Fruit fly (Drosophila melanogaster) whole organism, pupa: ENCODE data around the gene CG33235.

Experiments
- CG10348 ChIP-seq: fragments of 200-800 bp; sonication (Bioruptor generic); IDR thresholded peaks from 2 replicates; pipeline ENCODE4 v1.3.6; 2022; ENCODE audit warnings: missing biosample characterization, missing genetic modification characterization
- CG12605 ChIP-seq: fragments of 200-800 bp; sonication (Bioruptor generic); IDR thresholded peaks from 2 replicates; pipeline ENCODE4 v1.3.6; 2022; ENCODE audit warnings: missing biosample characterization, missing genetic modification characterization
- CG13204 ChIP-seq: fragments of 200-800 bp; sonication (Bioruptor generic); optimal IDR thresholded peaks from 2 replicates; lab custom pipeline; 2018; ENCODE audit warnings: missing biosample characterization, mild to moderate bottlenecking, missing genetic modification characterization, moderate library complexity
- CG14655 ChIP-seq: fragments of 200-800 bp; sonication (Bioruptor generic); optimal IDR thresholded peaks from 3 replicates; lab custom pipeline; 2017; ENCODE audit warnings: mild to moderate bottlenecking, missing biosample characterization, missing genetic modification reagents, missing genetic modification characterization
- CG15710 ChIP-seq: fragments of 200-800 bp; sonication (Bioruptor generic); optimal IDR thresholded peaks from 2 replicates; lab custom pipeline; 2018; ENCODE audit warnings: missing biosample characterization, mild to moderate bottlenecking, missing genetic modification characterization, moderate library complexity
- CG17806 ChIP-seq: fragments of 200-800 bp; sonication (Bioruptor generic); optimal IDR thresholded peaks from 2 replicates; lab custom pipeline; 2018; ENCODE audit warnings: missing biosample characterization, mild to moderate bottlenecking, missing genetic modification characterization, moderate library complexity
- CG32121 ChIP-seq: fragments of 200-800 bp; sonication (Bioruptor generic); IDR thresholded peaks from 2 replicates; pipeline ENCODE4 v1.3.6; 2022; ENCODE audit warnings: missing biosample characterization, missing genetic modification characterization
- CG34367 ChIP-seq: fragments of 200-800 bp; sonication (Bioruptor generic); optimal IDR thresholded peaks from 2 replicates; lab custom pipeline; 2018; ENCODE audit warnings: missing biosample characterization, mild to moderate bottlenecking, missing genetic modification characterization
- CG4496 ChIP-seq: fragments of 200-800 bp; sonication (Bioruptor generic); IDR thresholded peaks from 3 replicates; pipeline ENCODE4 v1.3.6; 2022; ENCODE audit warnings: missing biosample characterization, missing genetic modification characterization
- CG8159 ChIP-seq: fragments of 200-800 bp; sonication (Bioruptor generic); optimal IDR thresholded peaks from 3 replicates; lab custom pipeline; 2018; ENCODE audit warnings: missing biosample characterization, mild to moderate bottlenecking, missing genetic modification characterization, moderate library complexity
- CG8301 ChIP-seq: fragments of 200-800 bp; sonication (Bioruptor generic); optimal IDR thresholded peaks from 2 replicates; lab custom pipeline; 2018; ENCODE audit warnings: missing biosample characterization, mild to moderate bottlenecking, missing genetic modification characterization
- CG9948 ChIP-seq: fragments of 200-800 bp; sonication (Bioruptor generic); optimal IDR thresholded peaks from 2 replicates; lab custom pipeline; 2018; ENCODE audit warnings: missing biosample characterization, mild to moderate bottlenecking, missing genetic modification characterization, moderate library complexity
- D1 ChIP-seq: fragments of 200-800 bp; sonication (Bioruptor generic); optimal IDR thresholded peaks from 2 replicates; lab custom pipeline; 2018; ENCODE audit warnings: missing biosample characterization, mild to moderate bottlenecking, missing genetic modification characterization, moderate library complexity
- EcR ChIP-seq: fragments of 200-800 bp; sonication (Bioruptor generic); optimal IDR thresholded peaks from 3 replicates; lab custom pipeline; 2019; ENCODE audit warnings: missing biosample characterization, missing genetic modification characterization, mild to moderate bottlenecking, moderate library complexity, missing genetic modification reagents
- Ets98B ChIP-seq: fragments of 200-800 bp; sonication (Bioruptor generic); IDR thresholded peaks from 2 replicates; pipeline ENCODE4 v1.3.6; 2022; ENCODE audit warnings: missing biosample characterization, missing genetic modification characterization
- Pif1A ChIP-seq: fragments of 200-800 bp; sonication (Bioruptor generic); optimal IDR thresholded peaks from 3 replicates; lab custom pipeline; 2016; ENCODE audit warnings: missing biosample characterization, missing genetic modification characterization
- Pif1B ChIP-seq: fragments of 200-800 bp; sonication (Bioruptor generic); optimal IDR thresholded peaks from 3 replicates; lab custom pipeline; 2016; ENCODE audit warnings: missing biosample characterization, missing genetic modification characterization
- Snoo ChIP-seq: fragments of 200-800 bp; sonication (Bioruptor generic); optimal IDR thresholded peaks from 3 replicates; lab custom pipeline; 2017; ENCODE audit warnings: missing biosample characterization, mild to moderate bottlenecking, missing genetic modification characterization, inconsistent platforms
- fd96Ca ChIP-seq: fragments of 200-800 bp; sonication (Bioruptor generic); IDR thresholded peaks from 3 replicates; pipeline ENCODE4 v1.3.6; 2022; ENCODE audit warnings: missing biosample characterization, missing genetic modification characterization
- gl ChIP-seq: fragments of 200-800 bp; sonication (Bioruptor generic); optimal IDR thresholded peaks from 2 replicates; lab custom pipeline; 2018; ENCODE audit warnings: missing biosample characterization, mild to moderate bottlenecking, missing genetic modification characterization
- rn ChIP-seq: fragments of 200-800 bp; sonication (Bioruptor generic); IDR thresholded peaks from 2 replicates; pipeline ENCODE4 v1.3.6; 2022; ENCODE audit warnings: missing biosample characterization, missing genetic modification characterization

CG33235 gene

dm6 chrX:11454189-11454882, 37.0 kb downstream of the CG33235 start, which contains the start of the genes Evi5 and HP5:
TSS of gene Evi5 (minus strand) at chrX:11454386.
TSS of gene HP5 (plus strand) at chrX:11454786.
- TF ChIP-seq CG8301 (tag; lab: Kevin White, UChicago) (no peak), CG12605 (GFP tag; lab: Robert Waterston, UW) (peak; percentile 38; the same call in 1 of the 2 replicates), CG14655 (GFP tag; lab: Kevin White, UChicago) (no peak), CG10348 (GFP tag; lab: Robert Waterston, UW) (no peak), CG4496 (GFP tag; lab: Robert Waterston, UW) (peak; percentile 78; the same call in 2 of the 3 replicates), CG15710 (tag; lab: Kevin White, UChicago) (no peak), CG32121 (0 out of 2 replicates have a peak, but pooled peaks have one; percentile 15), CG8159 (tag; lab: Kevin White, UChicago) (peak; percentile 20), gl (tag; lab: Kevin White, UChicago) (no peak), D1 (no peak), CG13204 (no peak), Snoo (tag; lab: Kevin White, UChicago) (peak; percentile 57), EcR (GFP tag; lab: Kevin White, UChicago) (no peak), Ets98B (peak; percentile 26; the same call in 1 of the 2 replicates), fd96Ca (peak; percentile 61; the same call in 1 of the 3 replicates), Pif1A (GFP tag; lab: Kevin White, UChicago) (no peak), CG17806 (tag; lab: Kevin White, UChicago) (no peak), CG34367 (tag; lab: Kevin White, UChicago) (no peak), rn (GFP tag; lab: Robert Waterston, UW) (peak; percentile 39; the same call in 1 of the 2 replicates), CG9948 (tag; lab: Kevin White, UChicago) (no peak), Pif1B (GFP tag; lab: Kevin White, UChicago) (no peak)

dm6 chrX:11453638-11454037, 37.7 kb downstream of the CG33235 start:
- TF ChIP-seq CG12605 (GFP tag; lab: Robert Waterston, UW) (no peak), EcR (GFP tag; lab: Kevin White, UChicago) (no peak), rn (GFP tag; lab: Robert Waterston, UW) (no peak), CG13204 (no peak), CG15710 (tag; lab: Kevin White, UChicago) (no peak), fd96Ca (no peak), CG9948 (tag; lab: Kevin White, UChicago) (no peak), CG14655 (GFP tag; lab: Kevin White, UChicago) (no peak), CG17806 (tag; lab: Kevin White, UChicago) (no peak), CG34367 (tag; lab: Kevin White, UChicago) (no peak), CG4496 (GFP tag; lab: Robert Waterston, UW) (no peak), Snoo (tag; lab: Kevin White, UChicago) (no peak)

- TF ChIP-seq CG4496 (GFP tag; lab: Robert Waterston, UW) (peak; percentile 97), fd96Ca (peak; percentile 96), D1 (peak; percentile 16), Ets98B (peak; percentile 94), gl (tag; lab: Kevin White, UChicago) (peak; percentile 60), CG9948 (tag; lab: Kevin White, UChicago) (peak; percentile 77), CG17806 (tag; lab: Kevin White, UChicago) (peak; percentile 82), CG8301 (tag; lab: Kevin White, UChicago) (peak; percentile 85), CG12605 (GFP tag; lab: Robert Waterston, UW) (peak; percentile 84), CG34367 (tag; lab: Kevin White, UChicago) (peak; percentile 73), Pif1A (GFP tag; lab: Kevin White, UChicago) (peak; percentile 93), Snoo (tag; lab: Kevin White, UChicago) (peak; percentile 63), CG15710 (tag; lab: Kevin White, UChicago) (peak; percentile 79), CG13204 (peak; percentile 49), CG14655 (GFP tag; lab: Kevin White, UChicago) (peak; percentile 88), CG32121 (peak; percentile 91), CG10348 (GFP tag; lab: Robert Waterston, UW) (peak; percentile 79), CG8159 (tag; lab: Kevin White, UChicago) (peak; percentile 78), rn (GFP tag; lab: Robert Waterston, UW) (peak; percentile 81), Pif1B (GFP tag; lab: Kevin White, UChicago) (peak; percentile 89), EcR (GFP tag; lab: Kevin White, UChicago) (peak; percentile 10)
These were observed 38.5 kb downstream of the CG33235 start for dm6 chrX:11452846-11453391.

dm6 chrX:11451630-11452029, 39.7 kb downstream of the CG33235 start:
- TF ChIP-seq CG4496 (GFP tag; lab: Robert Waterston, UW) = 0 out of 3 replicates have a peak, but pooled peaks have one; percentile 48
- TF ChIP-seq fd96Ca = no peak
- no peak for TF ChIP-seq CG15710 (tag; lab: Kevin White, UChicago)
- no peak for TF ChIP-seq CG17806 (tag; lab: Kevin White, UChicago)
- no peak for TF ChIP-seq Pif1B (GFP tag; lab: Kevin White, UChicago)
- TF ChIP-seq Ets98B = peak; percentile 48; the same call in 1 of the 2 replicates

- 0 out of 2 replicates have a peak, but pooled peaks have one; percentile 33 for TF ChIP-seq rn (GFP tag; lab: Robert Waterston, UW)
- TF ChIP-seq Pif1A (GFP tag; lab: Kevin White, UChicago) = peak; percentile 36
- TF ChIP-seq Ets98B = peak; percentile 84
- TF ChIP-seq CG17806 (tag; lab: Kevin White, UChicago) = no peak
- no peak for TF ChIP-seq CG15710 (tag; lab: Kevin White, UChicago)
- TF ChIP-seq gl (tag; lab: Kevin White, UChicago) = no peak
- peak; percentile 78; the same call in 1 of the 2 replicates for TF ChIP-seq CG32121
- peak; percentile 29 for TF ChIP-seq CG8301 (tag; lab: Kevin White, UChicago)
- no peak for TF ChIP-seq D1
- TF ChIP-seq CG12605 (GFP tag; lab: Robert Waterston, UW) = 0 out of 2 replicates have a peak, but pooled peaks have one; percentile 13
- peak; percentile 78 for TF ChIP-seq fd96Ca
- peak; percentile 81 for TF ChIP-seq CG4496 (GFP tag; lab: Robert Waterston, UW)
- 0 out of 2 replicates have a peak, but pooled peaks have one; percentile 50 for TF ChIP-seq CG10348 (GFP tag; lab: Robert Waterston, UW)
- TF ChIP-seq, all 21 proteins: peak for 9
These were observed 40.3 kb downstream of the CG33235 start for dm6 chrX:11451027-11451572.
